In the genomic region with DNA sequence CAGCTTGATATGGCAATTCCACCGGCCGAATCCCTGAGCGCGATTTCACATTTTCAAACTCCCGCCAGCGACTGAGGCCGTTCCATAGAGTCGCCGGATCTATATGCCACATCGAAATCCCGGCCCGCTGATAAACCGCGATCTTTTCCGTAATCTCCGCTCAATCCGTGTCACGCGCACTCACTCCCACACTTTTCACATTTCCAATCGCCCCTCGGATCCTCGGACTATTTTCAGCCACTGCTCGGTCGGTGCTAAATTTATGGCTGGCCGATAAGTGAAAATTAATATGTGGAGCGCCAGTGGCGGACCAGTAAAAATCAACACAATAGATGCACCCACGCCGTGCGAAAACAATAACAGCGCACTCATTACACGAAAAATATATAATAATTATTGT, we compare ENCODE assay signal across 2 fruit fly cellular contexts.
TF ChIP-seq lines count a peak whose summit lies in the region.

No protein-coding gene starts in this region.

- TF ChIP-seq CTCF in whole organism, embryonic (GFP tag; optimal IDR thresholded peaks at IDR 0.05; lab: Kevin White, UChicago), result no peak

TF ChIP-seq in whole organism, embryonic, 481 proteins besides CTCF, POLR2A, EP300 and RAD21:
- TF ChIP-seq CG34376 (GFP tag; optimal IDR thresholded peaks at IDR 0.05; lab: Kevin White, UChicago) (peak; percentile 5), tgo (GFP tag; IDR thresholded peaks at IDR 0.05; lab: Robert Waterston, UW) (no peak), pho (GFP tag; optimal IDR thresholded peaks at IDR 0.05; lab: Kevin White, UChicago) (no peak)
TF ChIP-seq in whole organism, embryonic: peak in this region for 1.

TF ChIP-seq in whole organism, prepupa, 60 proteins besides CTCF, POLR2A, EP300 and RAD21:
- TF ChIP-seq CG8119 (GFP tag; IDR thresholded peaks at IDR 0.05; lab: Robert Waterston, UW) (no peak), acj6 (GFP tag; optimal IDR thresholded peaks at IDR 0.05; lab: Kevin White, UChicago) (no peak), Eip75B (GFP tag; optimal IDR thresholded peaks at IDR 0.05; lab: Kevin White, UChicago) (no peak), CG10631 (GFP tag; optimal IDR thresholded peaks at IDR 0.05; lab: Kevin White, UChicago) (no peak), CG3032 (tag; optimal IDR thresholded peaks at IDR 0.05; lab: Kevin White, UChicago) (no peak), svp (GFP tag; lab: Kevin White, UChicago) (peak; percentile 96)
TF ChIP-seq in whole organism, prepupa: peak in this region for 1.
